Worm (Caenorhabditis elegans) whole organism, L3 larva: Measurements from ENCODE around the gene col-132.

Experiments used
- ZK546.5 ChIP-seq: sonication (generic microtip); optimal IDR thresholded peaks from 2 replicates; lab custom pipeline; 2017; ENCODE audit warnings: missing biosample characterization, missing genetic modification characterization
- ceh-28 ChIP-seq: fragments of 150-350 bp; optimal IDR thresholded peaks from 2 replicates; lab custom pipeline; 2014; ENCODE audit warnings: missing biosample characterization, missing genetic modification reagents, missing genetic modification characterization
- ceh-9 ChIP-seq: sonication (generic microtip); optimal IDR thresholded peaks from 2 replicates; lab custom pipeline; 2018; ENCODE audit warnings: missing biosample characterization, missing genetic modification characterization
- egl-27 ChIP-seq: sonication (generic microtip); optimal IDR thresholded peaks from 4 replicates; lab custom pipeline; 2017; ENCODE audit warnings: missing biosample characterization, missing genetic modification reagents, missing genetic modification characterization
- fos-1 ChIP-seq: fragments of 150-350 bp; optimal IDR thresholded peaks from 2 replicates; lab custom pipeline; 2014; ENCODE audit warnings: missing biosample characterization, missing genetic modification characterization
- mdl-1 ChIP-seq: fragments of 150-350 bp; optimal IDR thresholded peaks from 2 replicates; lab custom pipeline; 2014; ENCODE audit warnings: missing biosample characterization, missing genetic modification characterization
- nfya-1 ChIP-seq: sonication (generic microtip); optimal IDR thresholded peaks from 2 replicates; lab custom pipeline; 2017; ENCODE audit warnings: missing genetic modification characterization, mild to moderate bottlenecking, missing compliant biosample characterization, antibody characterized with exemption, moderate library complexity; ENCODE audit not compliant: insufficient read depth
- nhr-76 ChIP-seq: fragments of 150-350 bp; sonication (generic microtip); optimal IDR thresholded peaks from 5 replicates; lab custom pipeline; 2014; ENCODE audit warnings: missing biosample characterization, missing genetic modification characterization
- pha-4 ChIP-seq: fragments of 150-350 bp; optimal IDR thresholded peaks from 2 replicates; lab custom pipeline; 2014; ENCODE audit warnings: missing biosample characterization, missing genetic modification reagents, missing genetic modification characterization
- pqm-1 ChIP-seq: fragments of 150-350 bp; optimal IDR thresholded peaks from 2 replicates; lab custom pipeline; 2017; ENCODE audit warnings: missing biosample characterization, missing genetic modification characterization, inconsistent platforms
- snpc-4 ChIP-seq: fragments of 150-350 bp; optimal IDR thresholded peaks from 2 replicates; lab custom pipeline; 2014; ENCODE audit warnings: missing biosample characterization, missing genetic modification characterization
- zag-1 ChIP-seq: fragments of 150-350 bp; optimal IDR thresholded peaks from 2 replicates; lab custom pipeline; 2014; ENCODE audit warnings: missing biosample characterization, missing genetic modification characterization

Gene col-132

DNA sequence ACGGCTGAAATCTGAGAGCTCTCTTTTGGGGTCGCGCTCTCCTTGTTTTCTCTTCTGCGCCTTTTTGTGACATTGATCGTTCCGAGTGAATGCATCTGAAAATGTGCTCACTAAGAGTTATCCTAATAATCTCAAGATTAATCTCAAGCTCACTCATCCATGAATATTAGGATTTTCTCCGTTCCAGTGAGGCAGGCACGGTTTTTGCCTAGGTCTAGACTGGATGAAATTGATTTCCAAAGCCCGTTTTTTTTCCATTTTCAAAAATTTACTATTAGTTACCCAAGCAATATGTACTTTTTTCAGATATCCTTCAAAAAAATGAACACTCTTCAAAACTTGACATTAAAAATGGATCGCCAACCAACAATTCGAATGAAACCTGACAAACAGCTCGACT is 48.8 kb downstream of the col-132 start, which contains the start of gene amt-2:
Gene amt-2, plus strand, starts transcription at position 301 of the 400 bp plus-strand sequence.
- TF ChIP-seq egl-27 (tag; lab: Kevin White, UChicago): no peak
- TF ChIP-seq ceh-9 (tag; lab: Kevin White, UChicago): no peak
- no peak for TF ChIP-seq ZK546.5
- no peak for TF ChIP-seq mdl-1 (tag; lab: Kevin White, UChicago)
- no peak for TF ChIP-seq fos-1
- no peak for TF ChIP-seq nhr-76

DNA sequence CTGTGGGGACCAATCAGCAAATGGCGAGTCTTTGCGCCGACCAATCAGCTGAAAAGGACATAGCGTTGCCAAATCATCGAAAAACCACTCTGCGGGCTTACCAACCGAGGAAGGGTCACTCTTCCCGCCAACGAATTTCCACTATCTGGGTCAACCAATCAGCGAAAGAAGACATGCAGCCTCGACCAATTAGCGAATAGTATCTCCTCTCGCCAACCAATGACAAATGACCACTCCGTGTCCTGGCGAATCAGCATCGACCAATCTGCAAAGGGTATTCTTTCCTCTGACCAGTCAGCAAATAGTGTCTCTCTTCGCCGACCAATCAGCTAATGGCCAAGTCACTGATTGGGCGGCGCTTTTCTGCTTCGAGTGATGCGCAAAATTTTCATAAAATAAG is 49.4 kb downstream of the col-132 start:
- TF ChIP-seq nfya-1 (tag; lab: Kevin White, UChicago) (peak; percentile 79), pha-4 (tag; lab: Kevin White, UChicago) (no peak), zag-1 (tag; lab: Kevin White, UChicago) (no peak), ZK546.5 (no peak), pqm-1 (tag; lab: Kevin White, UChicago) (no peak), ceh-28 (tag; lab: Kevin White, UChicago) (no peak), snpc-4 (tag; lab: Kevin White, UChicago) (no peak)
